Fruit fly (Drosophila melanogaster) whole organism: Measurements from ENCODE around the gene Trm7-34.
A peak's percentile ranks its signal among the peaks of the same experiment; 100 is the strongest.

ENCODE experiments used
- CG8478 ChIP-seq: fragments of >200 bp; optimal IDR thresholded peaks from 2 replicates; lab custom pipeline; 2018; ENCODE audit warnings: inconsistent platforms
- Dll ChIP-seq: fragments of >200 bp; optimal IDR thresholded peaks from 2 replicates; lab custom pipeline; 2017
- EcR ChIP-seq, 2 experiments: fragments of >200 bp; optimal IDR thresholded peaks; 2 replicates each; lab custom pipeline; 2017; ENCODE audit warnings: missing biosample characterization in 2 of 2, missing genetic modification characterization in 2 of 2, missing genetic modification reagents in 2 of 2
- pan ChIP-seq: fragments of >200 bp; optimal IDR thresholded peaks from 2 replicates; lab custom pipeline; 2017
- psq ChIP-seq: fragments of >200 bp; optimal IDR thresholded peaks from 2 replicates; lab custom pipeline; 2017
- usp ChIP-seq: fragments of >200 bp; optimal IDR thresholded peaks from 2 replicates; lab custom pipeline; 2017; ENCODE audit warnings: missing biosample characterization, missing genetic modification characterization, mixed read lengths

Trm7-34 gene

dm6 chr3R:21130050-21130449, 3.6 kb downstream of the Trm7-34 start, which contains the start of gene Ice2:
TSS of gene Ice2 (plus strand) at chr3R:21130216.
- no peak for TF ChIP-seq Dll (lab: Kevin White, UChicago)
- no peak for TF ChIP-seq EcR (GFP tag; optimal IDR thresholded peaks at IDR 0.05; lab: Kevin White, UChicago)
- no peak for TF ChIP-seq psq (lab: Kevin White, UChicago)
- no peak for TF ChIP-seq pan
- TF ChIP-seq CG8478: no peak
- no peak for TF ChIP-seq usp (GFP tag; lab: Kevin White, UChicago)

- TF ChIP-seq usp (GFP tag; lab: Kevin White, UChicago) (no peak), Dll (lab: Kevin White, UChicago) (no peak), psq (lab: Kevin White, UChicago) (no peak), EcR (GFP tag; optimal IDR thresholded peaks at IDR 0.05; lab: Kevin White, UChicago) (no peak)
Observed at dm6 chr3R:21129617-21130016, 4.1 kb downstream of the Trm7-34 start, which contains the start of gene Obp93a. TSS of gene Obp93a (minus strand) at chr3R:21129717.

- TF ChIP-seq Dll (lab: Kevin White, UChicago): no peak
- TF ChIP-seq psq (lab: Kevin White, UChicago): no peak
- TF ChIP-seq CG8478: no peak
- TF ChIP-seq EcR (GFP tag; optimal IDR thresholded peaks at IDR 0.05; lab: Kevin White, UChicago): no peak
- TF ChIP-seq pan: no peak
- TF ChIP-seq usp (GFP tag; lab: Kevin White, UChicago): no peak
Observed at dm6 chr3R:21127352-21127985, 6.2 kb downstream of the Trm7-34 start, which contains the start of the genes slmb and CG5793. TSS of gene slmb (minus strand) at chr3R:21127485. TSS of gene CG5793 (plus strand) at chr3R:21127573.

dm6 chr3R:21126673-21127284, 6.9 kb downstream of the Trm7-34 start:
- no peak for TF ChIP-seq psq (lab: Kevin White, UChicago)
- peak; percentile 73 for TF ChIP-seq CG8478

- no peak for TF ChIP-seq pan
- TF ChIP-seq CG8478: no peak
- TF ChIP-seq usp (GFP tag; lab: Kevin White, UChicago): no peak
- TF ChIP-seq psq (lab: Kevin White, UChicago): no peak
- no peak for TF ChIP-seq EcR (GFP tag; optimal IDR thresholded peaks at IDR 0.05; lab: Kevin White, UChicago)
- no peak for TF ChIP-seq Dll (lab: Kevin White, UChicago)
Observed at dm6 chr3R:21124225-21124624, 9.5 kb downstream of the Trm7-34 start.

dm6 chr3R:21118784-21119183, 14.9 kb downstream of the Trm7-34 start, which contains the start of gene Bdbt:
TSS of gene Bdbt (minus strand) at chr3R:21118856.
- no peak for TF ChIP-seq pan

- no peak for TF ChIP-seq Dll (lab: Kevin White, UChicago)
- TF ChIP-seq EcR (GFP tag; optimal IDR thresholded peaks at IDR 0.05; lab: Kevin White, UChicago): no peak
- no peak for TF ChIP-seq usp (GFP tag; lab: Kevin White, UChicago)
- no peak for TF ChIP-seq CG8478
- TF ChIP-seq psq (lab: Kevin White, UChicago): no peak
- no peak for TF ChIP-seq pan
Observed at dm6 chr3R:21116057-21116456, 17.6 kb downstream of the Trm7-34 start, which contains the start of gene ppan. TSS of gene ppan (plus strand) at chr3R:21116254.

- TF ChIP-seq CG8478: no peak
- TF ChIP-seq Dll (lab: Kevin White, UChicago): no peak
- no peak for TF ChIP-seq EcR (GFP tag; optimal IDR thresholded peaks at IDR 0.05; lab: Kevin White, UChicago)
- no peak for TF ChIP-seq pan
Observed at dm6 chr3R:21112742-21113465, 20.8 kb downstream of the Trm7-34 start.

- TF ChIP-seq CG8478 (no peak), EcR (GFP tag; optimal IDR thresholded peaks at IDR 0.05; lab: Kevin White, UChicago) (no peak), Dll (lab: Kevin White, UChicago) (no peak), usp (GFP tag; lab: Kevin White, UChicago) (no peak), pan (no peak), psq (lab: Kevin White, UChicago) (no peak)
Observed at dm6 chr3R:21111964-21112740, 21.5 kb downstream of the Trm7-34 start.

- TF ChIP-seq usp (GFP tag; lab: Kevin White, UChicago): no peak
- TF ChIP-seq pan: no peak
- no peak for TF ChIP-seq Dll (lab: Kevin White, UChicago)
- no peak for TF ChIP-seq CG8478
- TF ChIP-seq psq (lab: Kevin White, UChicago): no peak
- no peak for TF ChIP-seq EcR (GFP tag; optimal IDR thresholded peaks at IDR 0.05; lab: Kevin White, UChicago)
Observed at dm6 chr3R:21111046-21111480, 22.6 kb downstream of the Trm7-34 start, which contains the start of gene Rab11. TSS of gene Rab11 (plus strand) at chr3R:21111408.

- TF ChIP-seq psq (lab: Kevin White, UChicago) (no peak), CG8478 (no peak), EcR (GFP tag; optimal IDR thresholded peaks at IDR 0.05; lab: Kevin White, UChicago) (no peak), Dll (lab: Kevin White, UChicago) (no peak), pan (no peak), usp (GFP tag; lab: Kevin White, UChicago) (no peak)
Observed at dm6 chr3R:21109712-21110111, 24.0 kb downstream of the Trm7-34 start.
